Fruit fly (Drosophila melanogaster) whole organism, embryonic: ENCODE results near the gene Cngl.

Experiments
- Atf6 ChIP-seq: fragments of 200-800 bp; sonication (Bioruptor generic); IDR thresholded peaks from 2 replicates; pipeline ENCODE4 v1.3.6; 2022; ENCODE audit warnings: missing biosample characterization, missing genetic modification characterization
- CG1024 ChIP-seq: fragments of 200-800 bp; sonication (Bioruptor generic); IDR thresholded peaks from 2 replicates; pipeline ENCODE4 v1.3.6; 2022; ENCODE audit warnings: missing biosample characterization, missing genetic modification characterization
- CG10462 ChIP-seq: fragments of 200-800 bp; sonication (Bioruptor generic); optimal IDR thresholded peaks from 2 replicates; lab custom pipeline; 2016; ENCODE audit warnings: missing biosample characterization, missing genetic modification characterization
- CG10654 ChIP-seq: fragments of 200-800 bp; sonication (Bioruptor generic); optimal IDR thresholded peaks from 2 replicates; lab custom pipeline; 2016; ENCODE audit warnings: missing biosample characterization, missing genetic modification characterization
- CG11247 ChIP-seq: fragments of 200-800 bp; sonication (Bioruptor generic); IDR thresholded peaks from 2 replicates; pipeline ENCODE4 v1.3.6; 2022; ENCODE audit warnings: missing biosample characterization, missing genetic modification characterization
- CG11695 ChIP-seq: fragments of 200-800 bp; sonication (Bioruptor generic); IDR thresholded peaks from 3 replicates; pipeline ENCODE4 v1.3.6; 2022; ENCODE audit warnings: missing biosample characterization, missing genetic modification characterization
- CG13287 ChIP-seq: fragments of 200-800 bp; sonication (Bioruptor generic); IDR thresholded peaks from 2 replicates; pipeline ENCODE4 v1.3.6; 2022; ENCODE audit warnings: missing biosample characterization, missing genetic modification characterization; ENCODE audit not compliant: partially characterized antibody
- CG15011 ChIP-seq: fragments of 200-800 bp; sonication (Bioruptor generic); optimal IDR thresholded peaks from 3 replicates; lab custom pipeline; 2018; ENCODE audit warnings: missing biosample characterization, mild to moderate bottlenecking, missing genetic modification characterization
- CG15479 ChIP-seq: fragments of 200-800 bp; sonication (Bioruptor generic); optimal IDR thresholded peaks from 3 replicates; lab custom pipeline; 2019; ENCODE audit warnings: missing biosample characterization, mild to moderate bottlenecking, missing genetic modification characterization, moderate library complexity
- CG16813 ChIP-seq: fragments of 200-800 bp; sonication (Bioruptor generic); IDR thresholded peaks from 3 replicates; pipeline ENCODE4 v1.3.6; 2022; ENCODE audit warnings: missing biosample characterization, missing genetic modification characterization; ENCODE audit not compliant: partially characterized antibody
- CG17612 ChIP-seq: fragments of 200-800 bp; sonication (Bioruptor generic); IDR thresholded peaks from 2 replicates; pipeline ENCODE4 v1.3.6; 2022; ENCODE audit warnings: missing biosample characterization, missing genetic modification characterization
- CG17912 ChIP-seq: fragments of 200-800 bp; sonication (Bioruptor generic); optimal IDR thresholded peaks from 2 replicates; lab custom pipeline; 2018; ENCODE audit warnings: missing biosample characterization, mild to moderate bottlenecking, missing genetic modification characterization
- CG18011 ChIP-seq: fragments of 200-800 bp; sonication (Bioruptor generic); optimal IDR thresholded peaks from 2 replicates; lab custom pipeline; 2017; ENCODE audit warnings: missing biosample characterization, missing genetic modification characterization, mild to moderate bottlenecking, moderate library complexity, missing genotype
- CG18599 ChIP-seq: fragments of 200-800 bp; sonication (Bioruptor generic); optimal IDR thresholded peaks from 3 replicates; lab custom pipeline; 2017; ENCODE audit warnings: missing biosample characterization, missing genetic modification characterization, mild to moderate bottlenecking, moderate library complexity, missing genetic modification reagents
- CG3065 ChIP-seq: fragments of 200-800 bp; sonication (Bioruptor generic); optimal IDR thresholded peaks from 2 replicates; lab custom pipeline; 2016; ENCODE audit warnings: missing biosample characterization, missing genetic modification characterization
- CG4328 ChIP-seq: fragments of 200-800 bp; sonication (Bioruptor generic); optimal IDR thresholded peaks from 3 replicates; lab custom pipeline; 2017; ENCODE audit warnings: missing biosample characterization, missing genetic modification reagents, missing genetic modification characterization
- CG4820 ChIP-seq: fragments of 200-800 bp; sonication (Bioruptor generic); optimal IDR thresholded peaks from 3 replicates; lab custom pipeline; 2016; ENCODE audit warnings: missing biosample characterization, missing genetic modification characterization
- CG7987 ChIP-seq: fragments of 200-800 bp; sonication (Bioruptor generic); optimal IDR thresholded peaks from 2 replicates; lab custom pipeline; 2018; ENCODE audit warnings: missing biosample characterization, mild to moderate bottlenecking, missing genetic modification characterization, moderate library complexity
- D19A ChIP-seq: fragments of 200-800 bp; optimal IDR thresholded peaks from 3 replicates; lab custom pipeline; 2019; ENCODE audit warnings: missing biosample characterization, mild to moderate bottlenecking, missing genetic modification characterization, moderate library complexity
- Dip2 ChIP-seq: fragments of 200-800 bp; sonication (Bioruptor generic); IDR thresholded peaks from 2 replicates; pipeline ENCODE4 v1.3.6; 2022; ENCODE audit warnings: missing biosample characterization, missing genetic modification characterization
- ERR ChIP-seq: fragments of 200-800 bp; sonication (Bioruptor generic); optimal IDR thresholded peaks from 2 replicates; lab custom pipeline; 2016; ENCODE audit warnings: missing biosample characterization, missing genetic modification characterization
- Fer2 ChIP-seq: fragments of 200-800 bp; sonication (Bioruptor generic); optimal IDR thresholded peaks from 2 replicates; lab custom pipeline; 2018; ENCODE audit warnings: missing biosample characterization, mild to moderate bottlenecking, missing genetic modification characterization, moderate library complexity
- Lhr ChIP-seq: fragments of 200-800 bp; sonication (Bioruptor generic); optimal IDR thresholded peaks from 3 replicates; lab custom pipeline; 2017; ENCODE audit warnings: mild to moderate bottlenecking, missing biosample characterization, missing genetic modification reagents, missing genetic modification characterization
- Lim3 ChIP-seq: fragments of 200-800 bp; sonication (Bioruptor generic); IDR thresholded peaks from 2 replicates; pipeline ENCODE4 v1.3.6; 2022; ENCODE audit warnings: missing biosample characterization, missing genetic modification characterization
- MTF-1 ChIP-seq: fragments of 200-800 bp; sonication (Bioruptor generic); optimal IDR thresholded peaks from 2 replicates; lab custom pipeline; 2018; ENCODE audit warnings: missing biosample characterization, mild to moderate bottlenecking, missing genetic modification characterization, borderline replicate concordance
- Oli ChIP-seq: fragments of 200-800 bp; sonication (Bioruptor generic); optimal IDR thresholded peaks from 2 replicates; lab custom pipeline; 2018; ENCODE audit warnings: missing biosample characterization, mild to moderate bottlenecking, missing genetic modification characterization, moderate library complexity
- PHDP ChIP-seq: fragments of 200-800 bp; sonication (Bioruptor generic); optimal IDR thresholded peaks from 3 replicates; lab custom pipeline; 2018; ENCODE audit warnings: missing biosample characterization, mild to moderate bottlenecking, missing genetic modification characterization, moderate library complexity
- Six4 ChIP-seq: fragments of 200-800 bp; sonication (Bioruptor generic); optimal IDR thresholded peaks from 2 replicates; lab custom pipeline; 2016; ENCODE audit warnings: missing biosample characterization, missing genetic modification characterization
- Sox102F ChIP-seq: fragments of 200-800 bp; sonication (Bioruptor generic); optimal IDR thresholded peaks from 2 replicates; lab custom pipeline; 2018; ENCODE audit warnings: missing biosample characterization, mild to moderate bottlenecking, missing genetic modification characterization, moderate library complexity
- TFAM ChIP-seq: fragments of 200-800 bp; sonication (Bioruptor generic); optimal IDR thresholded peaks from 2 replicates; lab custom pipeline; 2017; ENCODE audit warnings: missing biosample characterization, missing genetic modification characterization, inconsistent platforms
- Tbp ChIP-seq: fragments of >200 bp; optimal IDR thresholded peaks from 2 replicates; lab custom pipeline; 2018; ENCODE audit warnings: missing biosample characterization, missing genetic modification characterization
- ase ChIP-seq: fragments of 200-800 bp; sonication (Bioruptor generic); IDR thresholded peaks from 3 replicates; pipeline ENCODE4 v1.3.6; 2022; ENCODE audit warnings: missing biosample characterization, missing genetic modification characterization
- bbx ChIP-seq: fragments of 200-800 bp; sonication (Bioruptor generic); IDR thresholded peaks from 2 replicates; pipeline ENCODE4 v1.3.6; 2022; ENCODE audit warnings: missing biosample characterization, missing genetic modification characterization; ENCODE audit not compliant: partially characterized antibody
- cas ChIP-seq: fragments of 200-800 bp; sonication (Bioruptor generic); IDR thresholded peaks from 2 replicates; pipeline ENCODE4 v1.3.6; 2022; ENCODE audit warnings: missing biosample characterization, missing genetic modification characterization
- crc ChIP-seq: fragments of 200-800 bp; sonication (Bioruptor generic); optimal IDR thresholded peaks from 2 replicates; lab custom pipeline; 2016; ENCODE audit warnings: missing biosample characterization, missing genetic modification characterization
- da ChIP-seq: fragments of 200-800 bp; sonication (Bioruptor generic); optimal IDR thresholded peaks from 2 replicates; lab custom pipeline; 2016; ENCODE audit warnings: missing biosample characterization, missing genetic modification characterization
- dimm ChIP-seq: fragments of 200-800 bp; sonication (Bioruptor generic); IDR thresholded peaks from 2 replicates; pipeline ENCODE4 v1.3.6; 2022; ENCODE audit warnings: missing biosample characterization, missing genetic modification characterization
- dm ChIP-seq: fragments of 200-800 bp; sonication (Bioruptor generic); optimal IDR thresholded peaks from 3 replicates; lab custom pipeline; 2016; ENCODE audit warnings: missing biosample characterization, missing genetic modification characterization
- esg ChIP-seq: fragments of 200-800 bp; sonication (Bioruptor generic); conservative IDR thresholded peaks from 2 replicates; pipeline ENCODE4 v1.3.6; 2022; ENCODE audit warnings: missing biosample characterization, missing genetic modification characterization
- jing ChIP-seq: fragments of 200-800 bp; sonication (Bioruptor generic); optimal IDR thresholded peaks from 2 replicates; lab custom pipeline; 2018; ENCODE audit warnings: missing biosample characterization, mild to moderate bottlenecking, missing genetic modification characterization
- kah ChIP-seq: fragments of 200-800 bp; sonication (Bioruptor generic); optimal IDR thresholded peaks from 2 replicates; lab custom pipeline; 2018; ENCODE audit warnings: missing biosample characterization, mild to moderate bottlenecking, missing genetic modification characterization
- klu ChIP-seq: fragments of 200-800 bp; sonication (Bioruptor generic); IDR thresholded peaks from 2 replicates; pipeline ENCODE4 v1.3.6; 2022; ENCODE audit warnings: missing biosample characterization, missing genetic modification characterization
- lilli ChIP-seq: fragments of 200-800 bp; sonication (Bioruptor generic); optimal IDR thresholded peaks from 3 replicates; lab custom pipeline; 2016; ENCODE audit warnings: missing biosample characterization, missing genetic modification characterization
- pfk ChIP-seq: fragments of 200-800 bp; sonication (Bioruptor generic); optimal IDR thresholded peaks from 2 replicates; lab custom pipeline; 2018; ENCODE audit warnings: missing biosample characterization, mild to moderate bottlenecking, missing genetic modification characterization, moderate library complexity
- rib ChIP-seq: fragments of 200-800 bp; sonication (Bioruptor generic); IDR thresholded peaks from 2 replicates; pipeline ENCODE4 v1.3.6; 2022; ENCODE audit warnings: missing biosample characterization, missing genetic modification characterization
- run ChIP-seq: fragments of 200-800 bp; sonication (Bioruptor generic); optimal IDR thresholded peaks from 3 replicates; lab custom pipeline; 2018; ENCODE audit warnings: missing biosample characterization, mild to moderate bottlenecking, missing genetic modification characterization
- sc ChIP-seq, 3 experiments: fragments of >200 bp in 2 of 3; fragments of 200-800 bp in 1 of 3; sonication (Bioruptor generic) in 1 of 3; optimal IDR thresholded peaks; 2 replicates in 2 of 3; 3 replicates in 1 of 3; lab custom pipeline; 2017; ENCODE audit warnings: mild to moderate bottlenecking in 1 of 3, missing biosample characterization in 1 of 3, missing genetic modification characterization in 1 of 3, missing genetic modification reagents in 1 of 3
- slbo ChIP-seq: fragments of 200-800 bp; sonication (Bioruptor generic); IDR thresholded peaks from 2 replicates; pipeline ENCODE4 v1.3.6; 2022; ENCODE audit warnings: missing biosample characterization, missing genetic modification characterization
- tin ChIP-seq: fragments of 200-800 bp; sonication (Bioruptor generic); optimal IDR thresholded peaks from 3 replicates; lab custom pipeline; 2016; ENCODE audit warnings: missing biosample characterization, missing genetic modification characterization
- tna ChIP-seq: fragments of 200-800 bp; sonication (Bioruptor generic); IDR thresholded peaks from 2 replicates; pipeline ENCODE4 v1.3.6; 2022; ENCODE audit warnings: missing biosample characterization, missing genetic modification characterization; ENCODE audit not compliant: partially characterized antibody
- zf30C ChIP-seq: fragments of 200-800 bp; sonication (Bioruptor generic); optimal IDR thresholded peaks from 3 replicates; lab custom pipeline; 2018; ENCODE audit warnings: missing biosample characterization, mild to moderate bottlenecking, missing genetic modification characterization

Cngl gene

dm6 chrX:15475367-15475789 is 34.3 kb upstream of the Cngl start, which contains the start of gene mh (continued):
- TF ChIP-seq tin (GFP tag; lab: Kevin White, UChicago): no peak
- TF ChIP-seq CG4820 (GFP tag; lab: Kevin White, UChicago): no peak
- no peak for TF ChIP-seq jing
- no peak for TF ChIP-seq sc (optimal IDR thresholded peaks at IDR 0.05; lab: Kevin White, UChicago)
- TF ChIP-seq sc (GFP tag; optimal IDR thresholded peaks at IDR 0.05; lab: Kevin White, UChicago): no peak
- TF ChIP-seq CG7987: no peak
- TF ChIP-seq CG18599 (GFP tag; lab: Kevin White, UChicago): no peak
- no peak for TF ChIP-seq CG15011 (GFP tag; lab: Kevin White, UChicago)
- no peak for TF ChIP-seq Lim3
- TF ChIP-seq ERR (GFP tag; lab: Kevin White, UChicago): no peak
- TF ChIP-seq da (GFP tag; lab: Kevin White, UChicago): no peak
- no peak for TF ChIP-seq D19A
- TF ChIP-seq CG10462 (GFP tag; lab: Kevin White, UChicago): no peak
- no peak for TF ChIP-seq CG17612
- no peak for TF ChIP-seq pfk (GFP tag; lab: Kevin White, UChicago)
- no peak for TF ChIP-seq CG11695
- no peak for TF ChIP-seq Atf6 (GFP tag; lab: Robert Waterston, UW)
- TF ChIP-seq Six4 (GFP tag; lab: Kevin White, UChicago): no peak
- TF ChIP-seq tna (GFP tag; lab: Robert Waterston, UW): peak; percentile 42; the same call in 1 of the 2 replicates
- no peak for TF ChIP-seq Sox102F (GFP tag; lab: Kevin White, UChicago)
- peak; percentile 8 for TF ChIP-seq CG18011 (GFP tag; lab: Kevin White, UChicago)
- TF ChIP-seq esg: no peak; the same call in 1 of the 2 replicates
- TF ChIP-seq lilli (GFP tag; lab: Kevin White, UChicago): no peak
- TF ChIP-seq kah (GFP tag; lab: Kevin White, UChicago): no peak
- peak; percentile 80 for TF ChIP-seq bbx (GFP tag; lab: Robert Waterston, UW)
- TF ChIP-seq CG15479 (GFP tag; lab: Kevin White, UChicago): no peak
- TF ChIP-seq CG4328 (GFP tag; lab: Kevin White, UChicago): no peak
- TF ChIP-seq Dip2 (GFP tag; lab: Robert Waterston, UW): no peak
- peak; percentile 48 for TF ChIP-seq slbo (GFP tag; lab: Robert Waterston, UW)
- TF ChIP-seq CG1024 (GFP tag; lab: Robert Waterston, UW): no peak
- TF ChIP-seq cas: no peak
- no peak for TF ChIP-seq ase
- no peak for TF ChIP-seq zf30C (GFP tag; lab: Kevin White, UChicago)
- TF ChIP-seq CG3065: no peak
- no peak for TF ChIP-seq TFAM (GFP tag; lab: Kevin White, UChicago)
- TF ChIP-seq rib: no peak
- no peak for TF ChIP-seq dm (GFP tag; lab: Kevin White, UChicago)
- no peak for TF ChIP-seq MTF-1 (GFP tag; lab: Kevin White, UChicago)
- no peak for TF ChIP-seq PHDP (tag; lab: Kevin White, UChicago)
- TF ChIP-seq dimm: no peak
- TF ChIP-seq Tbp (GFP tag; lab: Kevin White, UChicago): no peak
- no peak for TF ChIP-seq CG17912 (GFP tag; lab: Kevin White, UChicago)
- no peak for TF ChIP-seq CG11247 (GFP tag; lab: Robert Waterston, UW)
- no peak for TF ChIP-seq klu (GFP tag; lab: Robert Waterston, UW)
- TF ChIP-seq CG13287 (GFP tag; lab: Robert Waterston, UW): peak; percentile 73
- no peak for TF ChIP-seq CG10654 (GFP tag; lab: Kevin White, UChicago)
- TF ChIP-seq Oli (tag; lab: Kevin White, UChicago): peak; percentile 9
- peak; percentile 14 for TF ChIP-seq Lhr (GFP tag; lab: Kevin White, UChicago)
- TF ChIP-seq Fer2 (tag; lab: Kevin White, UChicago): no peak
- no peak for TF ChIP-seq run (tag; lab: Kevin White, UChicago)
- TF ChIP-seq crc (GFP tag; lab: Kevin White, UChicago): no peak
- TF ChIP-seq CG16813 (GFP tag; lab: Robert Waterston, UW): peak; percentile 66
